Fruit fly (Drosophila melanogaster): ENCODE measurements around the gene CG6059.

Gene CG6059

DNA sequence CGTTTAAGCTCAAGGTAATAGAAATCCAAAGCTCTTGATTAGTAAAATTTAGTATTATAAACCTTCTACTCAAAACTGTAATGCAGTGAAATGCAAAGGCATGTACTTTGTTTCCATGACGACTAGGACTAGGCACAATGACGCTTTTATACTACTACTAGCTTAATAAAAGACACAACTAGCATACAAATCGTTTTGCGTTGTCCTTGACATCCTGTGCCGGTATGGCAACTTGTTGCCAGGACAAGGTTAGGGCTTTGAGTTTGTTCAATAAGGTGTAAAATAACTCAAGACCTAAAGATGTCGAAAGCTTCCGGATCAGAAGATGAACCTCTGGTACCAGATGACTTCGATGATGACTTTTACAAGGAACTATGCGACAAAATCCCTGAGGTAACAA lies 6.1 kb downstream of the CG6059 start, which contains the start of gene CG5882:
TSS of gene CG5882 (plus strand) at position 301 of the 400 bp plus-strand sequence.
- no peak for TF ChIP-seq aop (GFP tag; IDR thresholded peaks at IDR 0.05)
- no peak for TF ChIP-seq gfzf (GFP tag; optimal IDR thresholded peaks at IDR 0.05)
- TF ChIP-seq pros (GFP tag; optimal IDR thresholded peaks at IDR 0.05): no peak
- TF ChIP-seq C15 (GFP tag; IDR thresholded peaks at IDR 0.05): no peak
- TF ChIP-seq dm (GFP tag; optimal IDR thresholded peaks at IDR 0.05): no peak
- no peak for TF ChIP-seq CG10565 (GFP tag; optimal IDR thresholded peaks at IDR 0.05)
- TF ChIP-seq kay (GFP tag; optimal IDR thresholded peaks at IDR 0.05): no peak
- TF ChIP-seq BtbVII (GFP tag; optimal IDR thresholded peaks at IDR 0.05): no peak
- no peak for TF ChIP-seq CG14710 (tag; optimal IDR thresholded peaks at IDR 0.05)
- no peak for TF ChIP-seq nerfin-1 (tag; optimal IDR thresholded peaks at IDR 0.05)
- no peak for TF ChIP-seq lov (optimal IDR thresholded peaks at IDR 0.05)
- no peak for TF ChIP-seq lov (GFP tag; IDR thresholded peaks at IDR 0.05)
- no peak for TF ChIP-seq E2f1 (GFP tag; IDR thresholded peaks at IDR 0.05)
- no peak for TF ChIP-seq Nf-YC (tag; optimal IDR thresholded peaks at IDR 0.05)
- no peak for TF ChIP-seq CG13287 (GFP tag; IDR thresholded peaks at IDR 0.05; ENCODE audit: partially characterized antibody)
- no peak for TF ChIP-seq ase (GFP tag; IDR thresholded peaks at IDR 0.05)
- no peak for TF ChIP-seq sd (tag; optimal IDR thresholded peaks at IDR 0.05)
- no peak for TF ChIP-seq luna (GFP tag; optimal IDR thresholded peaks at IDR 0.05)
- TF ChIP-seq Dek (tag; optimal IDR thresholded peaks at IDR 0.05): no peak
- no peak for TF ChIP-seq CG10209 (GFP tag; optimal IDR thresholded peaks at IDR 0.05)

DNA sequence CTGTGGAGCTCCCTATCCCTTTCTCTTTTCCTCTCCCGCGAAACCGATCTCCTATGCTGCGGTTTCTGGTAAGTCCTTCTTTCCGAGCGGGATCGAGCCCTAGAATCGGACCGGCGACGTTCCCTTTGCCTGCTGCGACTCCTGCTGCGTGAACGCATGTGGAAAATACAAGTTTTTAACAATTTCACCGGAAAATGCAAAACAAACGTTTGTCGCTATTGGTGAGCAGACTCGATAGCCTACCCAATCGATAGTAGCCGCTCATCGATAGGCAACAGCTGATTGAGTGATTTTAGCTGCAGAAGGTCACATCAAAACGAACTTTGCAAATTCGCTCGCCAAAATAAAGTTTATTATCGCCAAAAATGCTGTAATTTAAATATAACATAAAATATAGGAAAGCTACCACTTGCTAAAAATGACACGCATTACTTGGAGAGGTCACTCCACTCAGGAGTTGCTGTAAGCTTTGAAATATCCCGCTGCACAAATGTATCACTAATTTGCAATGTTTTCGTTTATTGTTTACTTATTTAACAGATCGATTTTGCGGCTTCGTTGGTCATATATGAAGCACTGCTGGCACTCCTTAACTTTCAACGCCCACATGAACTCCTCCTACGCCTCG lies 7.9 kb downstream of the CG6059 start, which contains the start of the genes CG6066 and CG5880:
TSS of gene CG6066 (minus strand) at position 243 of the 628 bp plus-strand sequence.
TSS of gene CG5880 (plus strand) at position 281 of the 628 bp plus-strand sequence.
- TF ChIP-seq seq (GFP tag; IDR thresholded peaks at IDR 0.05): no peak
- TF ChIP-seq CG30403 (GFP tag; optimal IDR thresholded peaks at IDR 0.05): no peak
- TF ChIP-seq CG13287 (GFP tag; IDR thresholded peaks at IDR 0.05; ENCODE audit: partially characterized antibody): peak; percentile 91
- TF ChIP-seq Doc3 (GFP tag; IDR thresholded peaks at IDR 0.05; ENCODE audit: partially characterized antibody): peak; percentile 79
- TF ChIP-seq chinmo (GFP tag; IDR thresholded peaks at IDR 0.05; ENCODE audit: partially characterized antibody): peak; percentile 79; the same call in 1 of the 4 replicates
- no peak for TF ChIP-seq CG6765 (GFP tag; optimal IDR thresholded peaks at IDR 0.05)
- TF ChIP-seq mam (GFP tag; optimal IDR thresholded peaks at IDR 0.05): no peak
- TF ChIP-seq MESR4 (GFP tag; optimal IDR thresholded peaks at IDR 0.05): peak; percentile 63
- no peak for TF ChIP-seq salm (tag; optimal IDR thresholded peaks at IDR 0.05)
- peak; percentile 66 for TF ChIP-seq pzg (GFP tag; optimal IDR thresholded peaks at IDR 0.05)
- peak; percentile 37 for TF ChIP-seq trem (tag; optimal IDR thresholded peaks at IDR 0.05)
- TF ChIP-seq sens (GFP tag): peak; percentile 62
- peak; percentile 68 for TF ChIP-seq vnd (GFP tag; IDR thresholded peaks at IDR 0.05; ENCODE audit: partially characterized antibody)
- TF ChIP-seq CG4617 (GFP tag; optimal IDR thresholded peaks at IDR 0.05; ENCODE audit: borderline replicate concordance): peak; percentile 67
- no peak for TF ChIP-seq Sry-β (GFP tag; optimal IDR thresholded peaks at IDR 0.05)
- peak in 1 of 2 experiments; percentile 21 for TF ChIP-seq Hr78 (GFP tag; optimal IDR thresholded peaks at IDR 0.05)
- no peak for TF ChIP-seq ro (GFP tag; IDR thresholded peaks at IDR 0.05)
- TF ChIP-seq Ets65A (GFP tag): peak; percentile 87
- peak; percentile 90 for TF ChIP-seq Dll (GFP tag; IDR thresholded peaks at IDR 0.05; ENCODE audit: partially characterized antibody)
- TF ChIP-seq ato (GFP tag; IDR thresholded peaks at IDR 0.05; ENCODE audit: partially characterized antibody): peak; percentile 83
- TF ChIP-seq row (GFP tag; IDR thresholded peaks at IDR 0.05): 0 out of 3 replicates have a peak, but pooled peaks have one; percentile 7
- TF ChIP-seq CG42726 (GFP tag; IDR thresholded peaks at IDR 0.05; ENCODE audit: partially characterized antibody): peak; percentile 58; the same call in 1 of the 2 replicates
- TF ChIP-seq CG1832 (GFP tag; optimal IDR thresholded peaks at IDR 0.05): peak; percentile 60
- TF ChIP-seq amos (GFP tag; IDR thresholded peaks at IDR 0.05; ENCODE audit: partially characterized antibody): peak; percentile 85
- TF ChIP-seq Opbp (GFP tag; IDR thresholded peaks at IDR 0.05; ENCODE audit: partially characterized antibody): peak; percentile 85
- no peak for TF ChIP-seq org-1 (GFP tag; optimal IDR thresholded peaks at IDR 0.05)
- TF ChIP-seq CG9797 (GFP tag; optimal IDR thresholded peaks at IDR 0.05): peak; percentile 80
- TF ChIP-seq CG9817 (tag; optimal IDR thresholded peaks at IDR 0.05): no peak
- TF ChIP-seq inv (GFP tag; IDR thresholded peaks at IDR 0.05; ENCODE audit: partially characterized antibody): peak; percentile 70
